Fruit fly (Drosophila melanogaster) whole organism: ENCODE measurements around the gene Lk.

Experiments used
- CG8478 ChIP-seq: fragments of >200 bp; optimal IDR thresholded peaks from 2 replicates; lab custom pipeline; 2018; ENCODE audit warnings: inconsistent platforms
- Dll ChIP-seq: fragments of >200 bp; optimal IDR thresholded peaks from 2 replicates; lab custom pipeline; 2017
- EcR ChIP-seq, 2 experiments: fragments of >200 bp; optimal IDR thresholded peaks; 2 replicates each; lab custom pipeline; 2017; ENCODE audit warnings: missing biosample characterization in 2 of 2, missing genetic modification characterization in 2 of 2, missing genetic modification reagents in 2 of 2
- pan ChIP-seq: fragments of >200 bp; optimal IDR thresholded peaks from 2 replicates; lab custom pipeline; 2017
- psq ChIP-seq: fragments of >200 bp; optimal IDR thresholded peaks from 2 replicates; lab custom pipeline; 2017

DNA sequence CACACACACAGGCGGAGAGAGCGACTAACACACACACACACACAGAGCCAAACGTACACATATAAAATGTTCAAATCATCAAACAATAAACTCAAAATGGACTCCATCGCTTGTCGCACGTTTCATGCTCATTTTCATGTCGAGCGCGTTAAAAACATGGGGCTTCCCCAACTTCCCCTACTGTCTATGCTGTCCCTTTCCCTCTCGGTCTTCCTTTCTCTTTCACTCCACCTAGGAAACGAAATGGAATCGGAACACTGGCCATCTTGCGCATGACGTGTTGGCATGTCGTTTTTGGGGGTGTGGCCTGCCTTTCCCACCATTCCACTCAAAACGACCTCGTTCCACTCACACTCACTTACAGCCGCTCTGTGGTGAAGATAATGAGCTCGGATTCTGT, 18.3 kb upstream of the Lk start:
- TF ChIP-seq EcR (GFP tag; optimal IDR thresholded peaks at IDR 0.05; lab: Kevin White, UChicago) (no peak), CG8478 (peak; percentile 17), Dll (lab: Kevin White, UChicago) (no peak), psq (lab: Kevin White, UChicago) (no peak), pan (no peak)
